Fruit fly (Drosophila melanogaster) whole organism, adult: ENCODE measurements around the gene Or82a.

Experiments used
- CG11617 ChIP-seq: fragments of 200-800 bp; sonication (Bioruptor generic); optimal IDR thresholded peaks from 2 replicates; lab custom pipeline; 2017; ENCODE audit warnings: mild to moderate bottlenecking, missing biosample characterization, missing genetic modification reagents, missing genetic modification characterization
- CG14711 ChIP-seq: fragments of 200-800 bp; sonication (Bioruptor generic); optimal IDR thresholded peaks from 2 replicates; lab custom pipeline; 2018; ENCODE audit warnings: missing biosample characterization, mild to moderate bottlenecking, missing genetic modification characterization, moderate library complexity
- CG33017 ChIP-seq: fragments of 200-800 bp; sonication (Bioruptor generic); optimal IDR thresholded peaks from 2 replicates; lab custom pipeline; 2018; ENCODE audit warnings: missing biosample characterization, mild to moderate bottlenecking, missing genetic modification characterization, moderate library complexity
- CG5204 ChIP-seq: fragments of 200-800 bp; sonication (Bioruptor generic); optimal IDR thresholded peaks from 2 replicates; lab custom pipeline; 2016; ENCODE audit warnings: missing biosample characterization, missing genetic modification characterization
- Crg-1 ChIP-seq: fragments of 200-800 bp; sonication (Bioruptor generic); optimal IDR thresholded peaks from 2 replicates; lab custom pipeline; 2016; ENCODE audit warnings: missing biosample characterization, missing genetic modification characterization
- cic ChIP-seq: fragments of 200-800 bp; sonication (Bioruptor generic); optimal IDR thresholded peaks from 2 replicates; lab custom pipeline; 2017; ENCODE audit warnings: missing biosample characterization, mild to moderate bottlenecking, missing genetic modification characterization, moderate library complexity
- cnc ChIP-seq, 2 experiments: fragments of >200 bp; optimal IDR thresholded peaks; 2 replicates each; lab custom pipeline; 2017
- kay ChIP-seq: fragments of 200-800 bp; sonication (Bioruptor generic); peaks from one replicate; lab custom pipeline; 2016; ENCODE audit warnings: missing biosample characterization, missing genetic modification characterization, borderline replicate concordance
- toe ChIP-seq: fragments of 200-800 bp; sonication (Bioruptor generic); optimal IDR thresholded peaks from 2 replicates; lab custom pipeline; 2016; ENCODE audit warnings: missing biosample characterization, missing genetic modification characterization

DNA sequence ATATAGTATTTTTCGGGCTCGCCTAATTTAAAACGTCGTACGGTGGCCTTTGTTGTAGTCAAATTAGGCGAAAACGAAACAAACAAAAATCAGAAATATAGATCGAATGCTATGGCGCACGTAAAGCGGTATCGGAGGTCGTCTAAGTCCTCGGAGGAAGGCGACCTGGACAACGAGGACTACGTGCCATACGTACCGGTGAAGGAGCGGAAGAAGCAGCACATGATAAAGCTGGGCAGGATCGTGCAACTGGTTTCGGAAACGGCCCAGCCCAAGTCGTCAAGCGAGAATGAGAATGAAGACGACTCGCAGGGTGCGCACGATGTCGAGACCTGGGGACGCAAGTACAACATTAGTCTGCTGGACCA lies 23.8 kb upstream of the Or82a start, which contains the start of gene abs:
- TF ChIP-seq CG11617 (GFP tag; lab: Kevin White, UChicago) (no peak), cic (GFP tag; lab: Kevin White, UChicago) (no peak), kay (no peak), CG5204 (GFP tag; lab: Kevin White, UChicago) (no peak), cnc (optimal IDR thresholded peaks at IDR 0.05; lab: Kevin White, UChicago) (no peak), CG33017 (tag; lab: Kevin White, UChicago) (no peak), CG14711 (no peak), Crg-1 (no peak), toe (GFP tag; lab: Kevin White, UChicago) (no peak)
